Worm (Caenorhabditis elegans): ENCODE data around the gene fipr-27.

ce11 chrIV:16643782-16644181, 13.1 kb downstream of the fipr-27 start:
- TF ChIP-seq lin-39 (tag; optimal IDR thresholded peaks at IDR 0.05) (no peak), ceh-28 (tag; optimal IDR thresholded peaks at IDR 0.05) (peak; percentile 99), nhr-237 (tag; optimal IDR thresholded peaks at IDR 0.05) (no peak), nhr-76 (tag; optimal IDR thresholded peaks at IDR 0.05) (no peak), ceh-9 (tag; optimal IDR thresholded peaks at IDR 0.05) (no peak), fkh-10 (GFP tag; optimal IDR thresholded peaks at IDR 0.05) (no peak)
